Worm (Caenorhabditis elegans) whole organism, young adult: ENCODE data around the gene F11G11.14.

ENCODE experiments used
- B0261.1 ChIP-seq: sonication (generic microtip); optimal IDR thresholded peaks from 2 replicates; lab custom pipeline; 2016; ENCODE audit warnings: mild to moderate bottlenecking, missing genetic modification characterization, moderate library complexity, missing compliant biosample characterization
- attf-5 ChIP-seq: fragments of 200-800 bp; sonication (Bioruptor generic); optimal IDR thresholded peaks from 2 replicates; lab custom pipeline; 2018; ENCODE audit warnings: mild to moderate bottlenecking, missing genetic modification characterization, missing compliant biosample characterization
- ets-4 ChIP-seq: fragments of 200-800 bp; sonication (Bioruptor generic); optimal IDR thresholded peaks from 2 replicates; lab custom pipeline; 2018; ENCODE audit warnings: mild to moderate bottlenecking, missing genetic modification characterization, missing compliant biosample characterization
- nfya-1 ChIP-seq: sonication (generic microtip); optimal IDR thresholded peaks from 2 replicates; lab custom pipeline; 2017; ENCODE audit warnings: antibody characterized with exemption, missing compliant biosample characterization, missing genetic modification characterization, borderline replicate concordance; ENCODE audit not compliant: insufficient read depth
- zfh-2 ChIP-seq: fragments of 200-800 bp; sonication (Bioruptor generic); conservative IDR thresholded peaks from 2 replicates; pipeline ENCODE4 v1.3.6; 2022; ENCODE audit warnings: missing genetic modification reagents, missing genetic modification characterization, missing compliant biosample characterization
- ztf-18 ChIP-seq: sonication (generic microtip); optimal IDR thresholded peaks from 2 replicates; lab custom pipeline; 2016; ENCODE audit warnings: missing genotype, mild to moderate bottlenecking, missing genetic modification characterization, missing compliant biosample characterization

- no peak for TF ChIP-seq ets-4
- TF ChIP-seq ztf-18, result no peak
- no peak for TF ChIP-seq attf-5 (GFP tag; lab: Kevin White, UChicago)
- TF ChIP-seq zfh-2 (GFP tag; lab: Robert Waterston, UW), result no peak
- no peak for TF ChIP-seq B0261.1
- TF ChIP-seq nfya-1 (tag; lab: Kevin White, UChicago), result no peak
Observed at ce11 chrII:4849885-4850284, 13.6 kb upstream of the F11G11.14 start, which contains the start of gene T23B7.3.
